Fruit fly (Drosophila melanogaster) whole organism, embryonic: ENCODE measurements around the gene Indy.

Experiments
- Asciz ChIP-seq: fragments of 200-800 bp; sonication (Bioruptor generic); optimal IDR thresholded peaks from 2 replicates; lab custom pipeline; 2017; ENCODE audit warnings: missing biosample characterization, mild to moderate bottlenecking, missing genetic modification characterization, missing genetic modification reagents
- Atf-2 ChIP-seq: fragments of 200-800 bp; sonication (Bioruptor generic); optimal IDR thresholded peaks from 2 replicates; lab custom pipeline; 2016; ENCODE audit warnings: missing biosample characterization, missing genetic modification characterization
- CG10366 ChIP-seq: fragments of 200-800 bp; sonication (Bioruptor generic); IDR thresholded peaks from 2 replicates; pipeline ENCODE4 v1.3.6; 2022; ENCODE audit warnings: missing biosample characterization, missing genetic modification characterization
- CG10431 ChIP-seq: fragments of 200-800 bp; sonication (Bioruptor generic); optimal IDR thresholded peaks from 3 replicates; lab custom pipeline; 2018; ENCODE audit warnings: missing biosample characterization, mild to moderate bottlenecking, missing genetic modification characterization
- CG10959 ChIP-seq: fragments of 200-800 bp; sonication (Bioruptor generic); IDR thresholded peaks from 2 replicates; pipeline ENCODE4 v1.3.6; 2022; ENCODE audit warnings: missing biosample characterization, missing genetic modification characterization
- CG11398 ChIP-seq: fragments of 200-800 bp; sonication (Bioruptor generic); optimal IDR thresholded peaks from 2 replicates; lab custom pipeline; 2016; ENCODE audit warnings: missing biosample characterization, missing genetic modification characterization
- CG11695 ChIP-seq: fragments of 200-800 bp; sonication (Bioruptor generic); IDR thresholded peaks from 3 replicates; pipeline ENCODE4 v1.3.6; 2022; ENCODE audit warnings: missing biosample characterization, missing genetic modification characterization
- CG13894 ChIP-seq: fragments of 200-800 bp; sonication (Bioruptor generic); optimal IDR thresholded peaks from 3 replicates; lab custom pipeline; 2018; ENCODE audit warnings: missing biosample characterization, mild to moderate bottlenecking, missing genetic modification characterization, moderate library complexity
- CG17385 ChIP-seq: fragments of 200-800 bp; sonication (Bioruptor generic); optimal IDR thresholded peaks from 3 replicates; lab custom pipeline; 2018; ENCODE audit warnings: missing biosample characterization, mild to moderate bottlenecking, missing genetic modification characterization
- CG18764 ChIP-seq: fragments of 200-800 bp; sonication (Bioruptor generic); optimal IDR thresholded peaks from 3 replicates; lab custom pipeline; 2016; ENCODE audit warnings: missing biosample characterization, missing genetic modification characterization
- CG2199 ChIP-seq: fragments of 200-800 bp; sonication (Bioruptor generic); IDR thresholded peaks from 3 replicates; pipeline ENCODE4 v1.3.6; 2022; ENCODE audit warnings: missing biosample characterization, missing genetic modification characterization
- CG3838 ChIP-seq: fragments of 200-800 bp; sonication (Bioruptor generic); optimal IDR thresholded peaks from 3 replicates; lab custom pipeline; 2016; ENCODE audit warnings: missing biosample characterization, missing genetic modification characterization
- CG43689 ChIP-seq: fragments of 200-800 bp; sonication (Bioruptor generic); IDR thresholded peaks from 2 replicates; pipeline ENCODE4 v1.3.6; 2022; ENCODE audit warnings: missing biosample characterization, missing genetic modification characterization
- CG5180 ChIP-seq: fragments of 200-800 bp; sonication (Bioruptor generic); optimal IDR thresholded peaks from 3 replicates; lab custom pipeline; 2017; ENCODE audit warnings: missing biosample characterization, missing genetic modification characterization, mild to moderate bottlenecking, moderate library complexity, missing genetic modification reagents
- CG6272 ChIP-seq: fragments of 200-800 bp; sonication (Bioruptor generic); IDR thresholded peaks from 2 replicates; pipeline ENCODE4 v1.3.6; 2022; ENCODE audit warnings: missing biosample characterization, missing genetic modification characterization
- CG6683 ChIP-seq: fragments of 200-800 bp; sonication (Bioruptor generic); optimal IDR thresholded peaks from 2 replicates; lab custom pipeline; 2017; ENCODE audit warnings: missing biosample characterization, mild to moderate bottlenecking, missing genetic modification characterization, missing genetic modification reagents
- CG6791 ChIP-seq: fragments of 200-800 bp; sonication (Bioruptor generic); IDR thresholded peaks from 3 replicates; pipeline ENCODE4 v1.3.6; 2022; ENCODE audit warnings: missing biosample characterization, missing genetic modification characterization; ENCODE audit not compliant: partially characterized antibody
- CG7839 ChIP-seq: fragments of 200-800 bp; sonication (Bioruptor generic); optimal IDR thresholded peaks from 3 replicates; lab custom pipeline; 2018; ENCODE audit warnings: missing biosample characterization, mild to moderate bottlenecking, missing genetic modification characterization, moderate library complexity
- CG9437 ChIP-seq: fragments of 200-800 bp; sonication (Bioruptor generic); optimal IDR thresholded peaks from 2 replicates; lab custom pipeline; 2018; ENCODE audit warnings: missing biosample characterization, mild to moderate bottlenecking, missing genetic modification characterization
- CHES-1-like ChIP-seq: fragments of 200-800 bp; sonication (Bioruptor generic); optimal IDR thresholded peaks from 2 replicates; lab custom pipeline; 2016; ENCODE audit warnings: missing biosample characterization, missing genetic modification characterization
- CrebB ChIP-seq: fragments of 200-800 bp; sonication (Bioruptor generic); optimal IDR thresholded peaks from 3 replicates; lab custom pipeline; 2018; ENCODE audit warnings: missing biosample characterization, mild to moderate bottlenecking, missing genetic modification characterization
- D19A ChIP-seq: fragments of 200-800 bp; optimal IDR thresholded peaks from 3 replicates; lab custom pipeline; 2019; ENCODE audit warnings: missing biosample characterization, mild to moderate bottlenecking, missing genetic modification characterization, moderate library complexity
- Dll ChIP-seq: fragments of 200-800 bp; sonication (Bioruptor generic); IDR thresholded peaks from 4 replicates; pipeline ENCODE4 v1.3.6; 2022; ENCODE audit warnings: missing biosample characterization, missing genetic modification characterization; ENCODE audit not compliant: partially characterized antibody
- Doc3 ChIP-seq: fragments of 200-800 bp; sonication (Bioruptor generic); IDR thresholded peaks from 3 replicates; pipeline ENCODE4 v1.3.6; 2022; ENCODE audit warnings: missing biosample characterization, missing genetic modification characterization; ENCODE audit not compliant: partially characterized antibody
- HLHmδ ChIP-seq: fragments of 200-800 bp; sonication (Bioruptor generic); optimal IDR thresholded peaks from 2 replicates; lab custom pipeline; 2018; ENCODE audit warnings: missing biosample characterization, mild to moderate bottlenecking, missing genetic modification characterization, moderate library complexity
- HmgD ChIP-seq: fragments of 200-800 bp; sonication (Bioruptor generic); optimal IDR thresholded peaks from 3 replicates; lab custom pipeline; 2016; ENCODE audit warnings: missing biosample characterization, missing genetic modification characterization
- NC2α ChIP-seq: fragments of 200-800 bp; sonication (Bioruptor generic); optimal IDR thresholded peaks from 2 replicates; lab custom pipeline; 2016; ENCODE audit warnings: missing biosample characterization, missing genetic modification characterization
- Ptx1 ChIP-seq: fragments of 200-800 bp; sonication (Bioruptor generic); IDR thresholded peaks from 2 replicates; pipeline ENCODE4 v1.3.6; 2022; ENCODE audit warnings: missing biosample characterization, missing genetic modification characterization
- Trl ChIP-seq, 3 experiments: fragments of >200 bp in 2 of 3; fragments of 200-800 bp in 1 of 3; sonication (Bioruptor generic) in 1 of 3; optimal IDR thresholded peaks; 2 replicates in 1 of 3; 3 replicates in 2 of 3; lab custom pipeline; 2016 to 2017; ENCODE audit warnings: missing biosample characterization in 1 of 3, missing genetic modification characterization in 1 of 3
- ash1 ChIP-seq: fragments of 200-800 bp; sonication (Bioruptor generic); optimal IDR thresholded peaks from 2 replicates; lab custom pipeline; 2018; ENCODE audit warnings: missing biosample characterization, mild to moderate bottlenecking, missing genetic modification characterization
- az2 ChIP-seq: fragments of 200-800 bp; sonication (Bioruptor generic); optimal IDR thresholded peaks from 3 replicates; lab custom pipeline; 2016; ENCODE audit warnings: missing biosample characterization, missing genetic modification characterization
- dm ChIP-seq: fragments of 200-800 bp; sonication (Bioruptor generic); optimal IDR thresholded peaks from 3 replicates; lab custom pipeline; 2016; ENCODE audit warnings: missing biosample characterization, missing genetic modification characterization
- eve ChIP-seq, 2 experiments: fragments of >200 bp; optimal IDR thresholded peaks; 2 replicates each; lab custom pipeline; 2017; ENCODE audit warnings: missing biosample characterization in 2 of 2, missing genetic modification characterization in 2 of 2
- exex ChIP-seq: fragments of 200-800 bp; sonication (Bioruptor generic); optimal IDR thresholded peaks from 4 replicates; lab custom pipeline; 2018; ENCODE audit warnings: missing biosample characterization, mild to moderate bottlenecking, missing genetic modification characterization, moderate library complexity
- fd3F ChIP-seq: fragments of 200-800 bp; sonication (Bioruptor generic); optimal IDR thresholded peaks from 2 replicates; lab custom pipeline; 2018; ENCODE audit warnings: missing biosample characterization, mild to moderate bottlenecking, missing genetic modification characterization, moderate library complexity
- fru ChIP-seq: fragments of >200 bp; optimal IDR thresholded peaks from 2 replicates; lab custom pipeline; 2017
- gro ChIP-seq: fragments of 200-800 bp; sonication (Bioruptor generic); optimal IDR thresholded peaks from 2 replicates; lab custom pipeline; 2016; ENCODE audit warnings: missing biosample characterization, missing genetic modification characterization
- her ChIP-seq: fragments of 200-800 bp; sonication (Bioruptor generic); optimal IDR thresholded peaks from 2 replicates; lab custom pipeline; 2016; ENCODE audit warnings: missing biosample characterization, missing genetic modification characterization
- hkb ChIP-seq, 2 experiments: fragments of 200-800 bp in 1 of 2; fragments of >200 bp in 1 of 2; sonication (Bioruptor generic) in 1 of 2; IDR thresholded peaks in 1 of 2; optimal IDR thresholded peaks in 1 of 2; 2 replicates each; pipeline versions ENCODE4 v1.3.6 to Lab custom; 2017 to 2022; ENCODE audit warnings: missing biosample characterization in 1 of 2, missing genetic modification characterization in 1 of 2
- lab ChIP-seq: fragments of 200-800 bp; sonication (Bioruptor generic); optimal IDR thresholded peaks from 3 replicates; lab custom pipeline; 2017; ENCODE audit warnings: missing biosample characterization, missing genetic modification characterization, mild to moderate bottlenecking, moderate library complexity, missing genetic modification reagents
- org-1 ChIP-seq: fragments of 200-800 bp; sonication (Bioruptor generic); optimal IDR thresholded peaks from 2 replicates; lab custom pipeline; 2017; ENCODE audit warnings: missing biosample characterization, missing genetic modification characterization
- run ChIP-seq: fragments of 200-800 bp; sonication (Bioruptor generic); optimal IDR thresholded peaks from 3 replicates; lab custom pipeline; 2018; ENCODE audit warnings: missing biosample characterization, mild to moderate bottlenecking, missing genetic modification characterization
- sqz ChIP-seq: fragments of 200-800 bp; sonication (Bioruptor generic); optimal IDR thresholded peaks from 3 replicates; lab custom pipeline; 2018; ENCODE audit warnings: missing biosample characterization, mild to moderate bottlenecking, missing genetic modification characterization
- toy ChIP-seq: fragments of 200-800 bp; sonication (Bioruptor generic); IDR thresholded peaks from 2 replicates; pipeline ENCODE4 v1.3.6; 2022; ENCODE audit warnings: missing biosample characterization, missing genetic modification characterization
- tup ChIP-seq: fragments of 200-800 bp; sonication (Bioruptor generic); optimal IDR thresholded peaks from 2 replicates; lab custom pipeline; 2016; ENCODE audit warnings: missing biosample characterization, mild to moderate bottlenecking, missing genetic modification characterization, moderate library complexity
- tx ChIP-seq: fragments of 200-800 bp; sonication (Bioruptor generic); optimal IDR thresholded peaks from 2 replicates; lab custom pipeline; 2016; ENCODE audit warnings: missing biosample characterization, missing genetic modification characterization
- unc-4 ChIP-seq: fragments of 200-800 bp; sonication (Bioruptor generic); IDR thresholded peaks from 2 replicates; pipeline ENCODE4 v1.3.6; 2022; ENCODE audit warnings: missing biosample characterization, missing genetic modification characterization; ENCODE audit not compliant: partially characterized antibody
- wek ChIP-seq: fragments of 200-800 bp; sonication (Bioruptor generic); optimal IDR thresholded peaks from 3 replicates; lab custom pipeline; 2018; ENCODE audit warnings: missing biosample characterization, mild to moderate bottlenecking, missing genetic modification characterization, moderate library complexity
- zfh1 ChIP-seq: fragments of 200-800 bp; sonication (Bioruptor generic); IDR thresholded peaks from 3 replicates; pipeline ENCODE4 v1.3.6; 2022; ENCODE audit warnings: missing biosample characterization, missing genetic modification characterization

The Indy gene

dm6 chr3L:18822450-18823220, 23.4 kb downstream of the Indy start, which contains the start of gene Cat (continued):
- TF ChIP-seq az2 (GFP tag; lab: Kevin White, UChicago) (peak; percentile 26), Trl (optimal IDR thresholded peaks at IDR 0.05; lab: Kevin White, UChicago) (peak; percentile 70 to 82), Trl (GFP tag; optimal IDR thresholded peaks at IDR 0.05; lab: Kevin White, UChicago) (peak; percentile 26), CG11695 (no peak), CG13894 (no peak), CrebB (tag; lab: Kevin White, UChicago) (no peak), CG2199 (peak; percentile 64; the same call in 1 of the 3 replicates), tx (GFP tag; lab: Kevin White, UChicago) (peak; percentile 25), CG43689 (no peak), gro (GFP tag; lab: Kevin White, UChicago) (peak; percentile 36), run (tag; lab: Kevin White, UChicago) (no peak), ash1 (GFP tag; lab: Kevin White, UChicago) (no peak), fd3F (GFP tag; lab: Kevin White, UChicago) (no peak), CG3838 (no peak), CG7839 (tag; lab: Kevin White, UChicago) (peak; percentile 32), CG5180 (GFP tag; lab: Kevin White, UChicago) (no peak), HmgD (GFP tag; lab: Kevin White, UChicago) (no peak), Asciz (GFP tag; lab: Kevin White, UChicago) (peak; percentile 0), exex (tag; lab: Kevin White, UChicago) (peak; percentile 32), HLHmδ (GFP tag; lab: Kevin White, UChicago) (no peak), Dll (peak; percentile 94), D19A (tag; lab: Kevin White, UChicago) (no peak), dm (GFP tag; lab: Kevin White, UChicago) (no peak), CG10366 (no peak), Atf-2 (GFP tag; lab: Kevin White, UChicago) (no peak), Doc3 (peak; percentile 88), CHES-1-like (GFP tag; lab: Kevin White, UChicago) (peak; percentile 43), CG10959 (GFP tag; lab: Robert Waterston, UW) (no peak), tup (GFP tag; lab: Kevin White, UChicago) (no peak), zfh1 (GFP tag; lab: Robert Waterston, UW) (no peak), CG10431 (no peak), CG17385 (GFP tag; lab: Kevin White, UChicago) (peak; percentile 36), CG18764 (GFP tag; lab: Kevin White, UChicago) (no peak), CG6272 (GFP tag; lab: Robert Waterston, UW) (no peak), unc-4 (GFP tag; lab: Robert Waterston, UW) (peak; percentile 91), lab (GFP tag; lab: Kevin White, UChicago) (peak; percentile 71), wek (GFP tag; lab: Kevin White, UChicago) (no peak), NC2α (GFP tag; lab: Kevin White, UChicago) (no peak), Ptx1 (GFP tag; lab: Robert Waterston, UW) (no peak), CG6791 (GFP tag; lab: Robert Waterston, UW) (no peak; the same call in 2 of the 3 replicates), CG11398 (GFP tag; lab: Kevin White, UChicago) (no peak), CG9437 (no peak), sqz (peak; percentile 51), CG6683 (GFP tag; lab: Kevin White, UChicago) (no peak), eve (GFP tag; optimal IDR thresholded peaks at IDR 0.05; lab: Kevin White, UChicago) (no peak), fru (lab: Kevin White, UChicago) (no peak), hkb (optimal IDR thresholded peaks at IDR 0.05; lab: Kevin White, UChicago) (no peak), hkb (GFP tag; IDR thresholded peaks at IDR 0.05; lab: Robert Waterston, UW) (no peak), her (GFP tag; lab: Kevin White, UChicago) (peak; percentile 13), org-1 (GFP tag; lab: Kevin White, UChicago) (no peak), toy (GFP tag; lab: Robert Waterston, UW) (no peak)
